Fruit fly (Drosophila melanogaster): ENCODE results near the gene spir.

The spir gene

DNA sequence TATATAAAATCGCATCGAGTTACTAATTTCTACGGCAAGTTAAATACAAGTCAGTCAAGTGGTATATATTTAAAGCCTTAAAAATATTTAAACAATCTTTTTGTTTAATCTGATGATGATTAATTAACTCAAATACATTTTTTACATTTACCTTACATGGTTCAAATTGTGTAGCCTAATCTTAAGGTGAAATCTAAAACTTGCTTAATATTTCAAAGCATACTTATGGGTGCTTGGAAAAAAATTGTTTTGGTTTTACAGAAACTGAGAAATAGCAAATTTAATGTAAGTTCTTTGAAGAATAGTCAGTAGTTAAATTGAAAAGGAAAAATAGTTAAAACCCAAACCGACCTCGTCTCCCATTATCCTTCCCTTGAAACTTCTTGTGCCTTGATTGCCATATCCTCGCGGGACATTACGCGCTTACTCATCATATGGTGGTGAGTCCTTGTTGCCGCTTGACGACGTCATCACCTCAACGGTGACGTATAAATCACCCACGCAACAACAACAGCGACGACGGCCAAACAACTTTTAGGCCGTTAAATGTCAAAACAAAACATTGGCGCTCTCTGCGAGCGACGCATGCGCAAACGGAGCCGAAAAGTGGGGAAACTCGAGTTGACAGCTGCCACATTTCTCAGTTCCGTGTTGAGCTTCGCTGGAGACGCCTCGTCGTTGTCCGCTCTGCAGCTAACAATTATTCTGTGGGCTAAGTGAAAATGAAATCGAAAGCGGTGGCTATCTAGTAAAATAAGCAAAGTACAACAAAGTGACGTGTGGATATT lies 30.4 kb downstream of the spir start (continued):
- peak; percentile 72 for TF ChIP-seq BtbVII (GFP tag; optimal IDR thresholded peaks at IDR 0.05)

DNA sequence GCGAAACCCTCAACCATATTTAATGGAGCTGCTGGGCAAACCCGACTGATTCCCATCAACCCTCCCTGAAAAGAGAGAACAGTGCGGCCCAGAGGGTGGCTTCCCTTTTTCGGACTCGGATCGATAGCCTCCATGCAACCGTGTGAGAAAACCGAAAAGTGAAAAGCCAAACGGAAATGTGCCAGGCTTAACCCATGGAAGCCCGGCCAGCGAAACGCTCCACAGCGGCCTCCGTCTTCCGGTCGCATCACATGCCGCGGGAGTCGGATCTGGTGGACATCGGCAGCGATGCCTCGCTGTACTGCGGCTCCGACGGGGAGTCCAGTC lies 30.9 kb downstream of the spir start:
- TF ChIP-seq CG8478 (optimal IDR thresholded peaks at IDR 0.05) = peak; percentile 31
- no peak for TF ChIP-seq ken (GFP tag; IDR thresholded peaks at IDR 0.05)
- TF ChIP-seq CG2116 (GFP tag; optimal IDR thresholded peaks at IDR 0.05) = peak; percentile 53
- no peak for TF ChIP-seq nau (GFP tag; optimal IDR thresholded peaks at IDR 0.05)
- TF ChIP-seq CG6854 (GFP tag; optimal IDR thresholded peaks at IDR 0.05) = peak; percentile 4
- TF ChIP-seq gfzf (GFP tag; optimal IDR thresholded peaks at IDR 0.05) = no peak
- TF ChIP-seq Trl (optimal IDR thresholded peaks at IDR 0.05) = peak in 1 of 2 experiments; percentile 28
- TF ChIP-seq Trl (GFP tag; optimal IDR thresholded peaks at IDR 0.05) = no peak
- no peak for TF ChIP-seq en (GFP tag; optimal IDR thresholded peaks at IDR 0.05)
- no peak for TF ChIP-seq CG34224 (GFP tag; IDR thresholded peaks at IDR 0.05; ENCODE audit: partially characterized antibody)
- TF ChIP-seq onecut (GFP tag; IDR thresholded peaks at IDR 0.05) = peak; percentile 94

DNA sequence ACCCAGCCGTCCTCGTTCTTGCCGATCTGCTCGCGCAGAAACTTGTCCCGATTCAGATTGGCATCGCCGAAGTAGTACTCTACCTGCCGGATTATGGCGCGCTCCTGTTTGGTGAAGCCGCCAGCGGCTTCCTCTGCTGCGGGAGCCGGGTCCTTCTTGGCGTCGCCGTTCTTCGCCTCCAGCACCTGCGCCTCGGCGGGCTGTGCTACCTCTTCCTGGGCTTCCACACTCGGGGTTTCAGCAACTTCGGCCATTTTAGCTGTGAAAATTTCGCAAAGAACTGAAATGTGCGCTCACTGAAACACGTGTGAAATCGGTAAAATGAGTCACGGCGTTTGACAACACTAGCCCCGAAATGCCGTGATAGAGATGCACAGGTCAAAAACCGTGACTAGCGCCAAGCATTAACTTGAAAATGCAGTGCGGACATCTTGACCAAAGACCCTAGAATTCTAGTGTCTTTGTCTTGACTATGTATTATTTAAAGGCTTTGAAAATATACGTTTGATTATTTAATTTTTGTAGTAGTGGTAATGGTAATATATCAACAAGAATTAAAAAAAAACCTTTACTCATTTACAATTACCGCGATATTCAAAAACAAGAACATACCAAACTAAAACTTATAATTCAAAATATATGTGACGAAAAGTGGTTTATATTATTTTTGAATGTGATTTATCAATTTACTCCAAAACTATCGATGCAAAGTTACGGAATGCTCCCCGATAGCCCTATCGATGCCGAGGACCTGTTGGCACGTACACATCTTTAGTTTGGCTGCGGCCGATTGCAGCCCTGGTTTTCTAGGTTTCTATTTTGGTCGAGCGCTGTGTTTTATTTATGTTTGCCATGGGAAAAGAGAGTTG lies 38.9 kb downstream of the spir start, which contains the start of the genes La and RtGEF:
Gene La, minus strand, starts transcription at position 342 of the 869 bp plus-strand sequence.
Gene RtGEF, plus strand, starts transcription at position 764 of the 869 bp plus-strand sequence.
- TF ChIP-seq dysf (GFP tag; IDR thresholded peaks at IDR 0.05) (no peak), CG7786 (GFP tag; optimal IDR thresholded peaks at IDR 0.05) (peak; percentile 26), dimm (GFP tag; IDR thresholded peaks at IDR 0.05) (no peak), Ets65A (GFP tag) (peak; percentile 97), CG10267 (tag; optimal IDR thresholded peaks at IDR 0.05) (peak; percentile 93), CG17829 (tag; optimal IDR thresholded peaks at IDR 0.05) (peak; percentile 46), peb (GFP tag; IDR thresholded peaks at IDR 0.05) (0 out of 2 replicates have a peak, but pooled peaks have one; percentile 14), Hmx (GFP tag; optimal IDR thresholded peaks at IDR 0.05) (peak; percentile 13), knrl (GFP tag; IDR thresholded peaks at IDR 0.05; ENCODE audit: partially characterized antibody) (peak; percentile 95), CG34376 (GFP tag; optimal IDR thresholded peaks at IDR 0.05) (peak; percentile 24), Ets97D (GFP tag; optimal IDR thresholded peaks at IDR 0.05) (peak; percentile 73), Mad (GFP tag; optimal IDR thresholded peaks at IDR 0.05) (peak; percentile 31), Dbx (GFP tag; IDR thresholded peaks at IDR 0.05) (peak; percentile 73), HLH4C (GFP tag; IDR thresholded peaks at IDR 0.05; ENCODE audit: partially characterized antibody) (peak; percentile 90), CG12942 (GFP tag; optimal IDR thresholded peaks at IDR 0.05) (peak; percentile 36), H15 (GFP tag; IDR thresholded peaks at IDR 0.05) (0 out of 3 replicates have a peak, but pooled peaks have one; percentile 19), chm (GFP tag; IDR thresholded peaks at IDR 0.05) (peak; percentile 51), CG34422 (GFP tag; IDR thresholded peaks at IDR 0.05) (peak; percentile 64), CG9876 (GFP tag; optimal IDR thresholded peaks at IDR 0.05) (no peak), gce (GFP tag; IDR thresholded peaks at IDR 0.05) (no peak), Meics (GFP tag; optimal IDR thresholded peaks at IDR 0.05) (peak; percentile 54), CG13287 (GFP tag; IDR thresholded peaks at IDR 0.05; ENCODE audit: partially characterized antibody) (peak; percentile 87), CG11085 (GFP tag; IDR thresholded peaks at IDR 0.05) (peak; percentile 7; the same call in 1 of the 2 replicates), Spps (tag; optimal IDR thresholded peaks at IDR 0.05) (no peak), crc (GFP tag; optimal IDR thresholded peaks at IDR 0.05) (peak; percentile 24), esg (GFP tag; conservative IDR thresholded peaks at IDR 0.05) (no peak), CG14667 (GFP tag; IDR thresholded peaks at IDR 0.05) (no peak), croc (GFP tag; conservative IDR thresholded peaks at IDR 0.05) (no peak; the same call in 2 of the 3 replicates), dm (GFP tag; optimal IDR thresholded peaks at IDR 0.05) (peak; percentile 98), lilli (GFP tag; optimal IDR thresholded peaks at IDR 0.05) (peak; percentile 78), hbn (GFP tag; IDR thresholded peaks at IDR 0.05; ENCODE audit: partially characterized antibody) (peak; percentile 92), ems (GFP tag; optimal IDR thresholded peaks at IDR 0.05) (peak; percentile 22), cato (GFP tag; optimal IDR thresholded peaks at IDR 0.05; ENCODE audit: borderline replicate concordance) (no peak), Stat92E (GFP tag; optimal IDR thresholded peaks at IDR 0.05) (peak in 1 of 3 experiments; percentile 21)

Data from whole organism, embryonic.